Worm (Caenorhabditis elegans) whole organism, L1 larva: ENCODE measurements around the gene ins-4.

Source experiments
- C04F5.9 ChIP-seq: sonication (generic microtip); optimal IDR thresholded peaks from 2 replicates; lab custom pipeline; 2016; ENCODE audit warnings: missing genetic modification characterization, missing compliant biosample characterization
- F16B12.6 ChIP-seq: fragments of 150-350 bp; optimal IDR thresholded peaks from 2 replicates; lab custom pipeline; 2014; ENCODE audit warnings: missing biosample characterization, missing genetic modification characterization
- Y116A8C.19 ChIP-seq: sonication (generic microtip); optimal IDR thresholded peaks from 2 replicates; lab custom pipeline; 2016; ENCODE audit warnings: missing compliant biosample characterization, missing genetic modification characterization, borderline replicate concordance
- aly-2 ChIP-seq: fragments of 150-350 bp; optimal IDR thresholded peaks from 2 replicates; lab custom pipeline; 2014; ENCODE audit warnings: missing biosample characterization, missing genetic modification characterization
- ama-1 ChIP-seq: fragments of 150-350 bp; optimal IDR thresholded peaks from 2 replicates; lab custom pipeline; 2014
- blmp-1 ChIP-seq: fragments of 150-350 bp; optimal IDR thresholded peaks from 2 replicates; lab custom pipeline; 2014; ENCODE audit warnings: missing biosample characterization, missing genetic modification characterization
- ceh-8 ChIP-seq: fragments of 200-800 bp; sonication (Bioruptor generic); optimal IDR thresholded peaks from 2 replicates; lab custom pipeline; 2018; ENCODE audit warnings: mild to moderate bottlenecking, missing genetic modification characterization, moderate library complexity, missing compliant biosample characterization
- ceh-82 ChIP-seq, 3 experiments: fragments of 150-350 bp in 1 of 3; sonication (generic microtip) in 2 of 3; optimal IDR thresholded peaks; 2 replicates each; lab custom pipeline; 2014 to 2017; ENCODE audit warnings: missing biosample characterization in 3 of 3, missing genetic modification characterization in 3 of 3
- ceh-88 ChIP-seq: fragments of 200-800 bp; sonication (Bioruptor generic); IDR thresholded peaks from 2 replicates; pipeline ENCODE4 v1.3.6; 2022; ENCODE audit warnings: missing genetic modification characterization, missing compliant biosample characterization
- dsc-1 ChIP-seq: sonication (generic microtip); optimal IDR thresholded peaks from 2 replicates; lab custom pipeline; 2016; ENCODE audit warnings: mild to moderate bottlenecking, missing genetic modification characterization, missing compliant biosample characterization
- efl-3 ChIP-seq: fragments of 200-800 bp; sonication (Bioruptor generic); optimal IDR thresholded peaks from 2 replicates; lab custom pipeline; 2018; ENCODE audit warnings: mild to moderate bottlenecking, missing genetic modification characterization, missing compliant biosample characterization
- egl-13 ChIP-seq: sonication (generic microtip); optimal IDR thresholded peaks from 2 replicates; lab custom pipeline; 2016; ENCODE audit warnings: missing genotype, missing genetic modification reagents, missing genetic modification characterization, missing compliant biosample characterization
- fkh-10 ChIP-seq: sonication (generic microtip); optimal IDR thresholded peaks from 2 replicates; lab custom pipeline; 2017; ENCODE audit warnings: missing biosample characterization, missing genetic modification reagents, missing genetic modification characterization
- fkh-4 ChIP-seq: sonication (generic microtip); optimal IDR thresholded peaks from 2 replicates; lab custom pipeline; 2016; ENCODE audit warnings: missing compliant biosample characterization, missing genetic modification characterization, borderline replicate concordance
- fkh-8 ChIP-seq: sonication (generic microtip); optimal IDR thresholded peaks from 2 replicates; lab custom pipeline; 2016; ENCODE audit warnings: mild to moderate bottlenecking, missing genetic modification characterization, missing compliant biosample characterization
- fos-1 ChIP-seq: fragments of 150-350 bp; optimal IDR thresholded peaks from 2 replicates; lab custom pipeline; 2014; ENCODE audit warnings: missing biosample characterization, missing genetic modification characterization
- grh-1 ChIP-seq: fragments of 200-800 bp; sonication (Bioruptor generic); IDR thresholded peaks from 2 replicates; pipeline ENCODE4 v1.3.6; 2022; ENCODE audit warnings: missing genetic modification reagents, missing genetic modification characterization, missing compliant biosample characterization
- hlh-17 ChIP-seq: fragments of 200-800 bp; sonication (Bioruptor generic); optimal IDR thresholded peaks from 2 replicates; lab custom pipeline; 2018; ENCODE audit warnings: missing genetic modification characterization, mild to moderate bottlenecking, missing compliant biosample characterization, moderate library complexity, borderline replicate concordance
- hlh-4 ChIP-seq: sonication (generic microtip); optimal IDR thresholded peaks from 2 replicates; lab custom pipeline; 2016; ENCODE audit warnings: mild to moderate bottlenecking, missing genetic modification characterization, missing compliant biosample characterization
- hpl-2 ChIP-seq: fragments of 150-350 bp; optimal IDR thresholded peaks from 2 replicates; lab custom pipeline; 2014; ENCODE audit warnings: missing biosample characterization, missing genetic modification reagents, missing genetic modification characterization
- isw-1 ChIP-seq: fragments of 200-800 bp; sonication (Bioruptor generic); IDR thresholded peaks from 2 replicates; pipeline ENCODE4 v1.3.6; 2022; ENCODE audit warnings: missing genetic modification characterization, missing compliant biosample characterization
- lin-14 ChIP-seq: fragments of 200-800 bp; sonication (Bioruptor generic); optimal IDR thresholded peaks from 2 replicates; lab custom pipeline; 2018; ENCODE audit warnings: mild to moderate bottlenecking, missing genetic modification characterization, moderate library complexity, missing compliant biosample characterization
- lin-39 ChIP-seq: fragments of 150-350 bp; optimal IDR thresholded peaks from 2 replicates; lab custom pipeline; 2014; ENCODE audit warnings: missing biosample characterization, missing genetic modification reagents, missing genetic modification characterization
- lsy-2 ChIP-seq, 2 experiments: fragments of 150-350 bp; optimal IDR thresholded peaks; 2 replicates each; lab custom pipeline; 2014; ENCODE audit warnings: missing biosample characterization in 2 of 2, missing genetic modification characterization in 2 of 2
- nhr-237 ChIP-seq: fragments of 150-350 bp; optimal IDR thresholded peaks from 2 replicates; lab custom pipeline; 2014; ENCODE audit warnings: missing biosample characterization, missing genetic modification characterization
- nhr-71 ChIP-seq: sonication (generic microtip); optimal IDR thresholded peaks from 2 replicates; lab custom pipeline; 2016; ENCODE audit warnings: mild to moderate bottlenecking, missing genetic modification characterization, moderate library complexity, missing compliant biosample characterization
- nhr-90 ChIP-seq: sonication (generic microtip); optimal IDR thresholded peaks from 2 replicates; lab custom pipeline; 2016; ENCODE audit warnings: mild to moderate bottlenecking, missing genetic modification characterization, missing compliant biosample characterization; ENCODE audit not compliant: poor library complexity
- rnt-1 ChIP-seq: sonication (generic microtip); optimal IDR thresholded peaks from 2 replicates; lab custom pipeline; 2016; ENCODE audit warnings: mild to moderate bottlenecking, missing genetic modification characterization, moderate library complexity, missing compliant biosample characterization
- skn-1 ChIP-seq: fragments of 150-350 bp; optimal IDR thresholded peaks from 2 replicates; lab custom pipeline; 2014; ENCODE audit warnings: missing biosample characterization, missing genetic modification characterization
- sup-37 ChIP-seq: fragments of 200-800 bp; sonication (Bioruptor generic); optimal IDR thresholded peaks from 2 replicates; lab custom pipeline; 2018; ENCODE audit warnings: mild to moderate bottlenecking, missing genetic modification characterization, missing compliant biosample characterization
- swsn-7 ChIP-seq: sonication (generic microtip); optimal IDR thresholded peaks from 2 replicates; lab custom pipeline; 2016; ENCODE audit warnings: missing genetic modification characterization, missing compliant biosample characterization
- tlp-1 ChIP-seq: fragments of 150-350 bp; optimal IDR thresholded peaks from 2 replicates; lab custom pipeline; 2014; ENCODE audit warnings: missing biosample characterization, missing genetic modification characterization
- unc-130 ChIP-seq: fragments of 150-350 bp; optimal IDR thresholded peaks from 2 replicates; lab custom pipeline; 2017; ENCODE audit warnings: missing biosample characterization, missing genetic modification characterization, inconsistent platforms
- unc-62 ChIP-seq: fragments of 150-350 bp; optimal IDR thresholded peaks from 2 replicates; lab custom pipeline; 2014; ENCODE audit warnings: missing biosample characterization, missing genetic modification reagents, missing genetic modification characterization
- unc-86 ChIP-seq: sonication (generic microtip); optimal IDR thresholded peaks from 2 replicates; lab custom pipeline; 2016; ENCODE audit warnings: missing genetic modification characterization, missing compliant biosample characterization
- vab-15 ChIP-seq: sonication (generic microtip); optimal IDR thresholded peaks from 2 replicates; lab custom pipeline; 2017; ENCODE audit warnings: missing genotype, mild to moderate bottlenecking, missing genetic modification characterization, missing compliant biosample characterization
- zip-4 ChIP-seq: fragments of 200-800 bp; sonication (Bioruptor generic); optimal IDR thresholded peaks from 2 replicates; lab custom pipeline; 2018; ENCODE audit warnings: mild to moderate bottlenecking, missing genetic modification characterization, moderate library complexity, missing compliant biosample characterization
- ztf-11 ChIP-seq, 2 experiments: sonication (generic microtip); optimal IDR thresholded peaks; 2 replicates each; lab custom pipeline; 2016 to 2017; ENCODE audit warnings: missing genetic modification characterization in 2 of 2, missing biosample characterization in 1 of 2, missing compliant biosample characterization in 1 of 2

ins-4 gene

ce11 chrII:5996066-5996465 lies at the start of gene ins-4:
TSS of gene ins-4 (plus strand) at chrII:5996366.
- no peak for TF ChIP-seq fkh-8
- no peak for TF ChIP-seq unc-62 (GFP tag; lab: Kevin White, UChicago)
- no peak for TF ChIP-seq F16B12.6
- TF ChIP-seq C04F5.9 = no peak
- no peak for TF ChIP-seq isw-1 (GFP tag; lab: Robert Waterston, UW)

- TF ChIP-seq fkh-8 (no peak), ceh-88 (GFP tag; lab: Robert Waterston, UW) (no peak), fkh-10 (GFP tag; lab: Kevin White, UChicago) (peak; percentile 70), ztf-11 (tag; optimal IDR thresholded peaks at IDR 0.05; lab: Kevin White, UChicago) (no peak), ceh-8 (GFP tag; lab: Kevin White, UChicago) (no peak), nhr-237 (tag; lab: Kevin White, UChicago) (no peak), skn-1 (tag; lab: Kevin White, UChicago) (no peak)
Observed at ce11 chrII:5946438-5946837, 49.7 kb upstream of the ins-4 start.

- TF ChIP-seq ceh-82 (tag; optimal IDR thresholded peaks at IDR 0.05; lab: Kevin White, UChicago) (peak in 1 of 3 experiments; percentile 20), zip-4 (no peak), swsn-7 (tag; lab: Kevin White, UChicago) (no peak), blmp-1 (no peak), grh-1 (GFP tag; lab: Robert Waterston, UW) (no peak), vab-15 (tag; lab: Kevin White, UChicago) (no peak), lin-14 (GFP tag; lab: Kevin White, UChicago) (peak; percentile 84), lin-39 (tag; lab: Kevin White, UChicago) (no peak), fos-1 (tag; lab: Kevin White, UChicago) (no peak), sup-37 (GFP tag; lab: Kevin White, UChicago) (no peak), fkh-8 (peak; percentile 38), hpl-2 (GFP tag; lab: Kevin White, UChicago) (no peak), nhr-71 (tag; lab: Kevin White, UChicago) (peak; percentile 8), ama-1 (lab: Kevin White, UChicago) (no peak), F16B12.6 (no peak), lsy-2 (tag; optimal IDR thresholded peaks at IDR 0.05; lab: Kevin White, UChicago) (peak in 1 of 2 experiments; percentile 3), hlh-17 (no peak), unc-130 (tag; lab: Kevin White, UChicago) (no peak), rnt-1 (tag; lab: Kevin White, UChicago) (no peak), dsc-1 (tag; lab: Kevin White, UChicago) (peak; percentile 27), egl-13 (tag; lab: Kevin White, UChicago) (no peak), aly-2 (tag; lab: Kevin White, UChicago) (no peak), isw-1 (GFP tag; lab: Robert Waterston, UW) (no peak), efl-3 (GFP tag; lab: Kevin White, UChicago) (no peak), fkh-10 (GFP tag; lab: Kevin White, UChicago) (peak; percentile 21), nhr-90 (tag; lab: Kevin White, UChicago) (no peak), tlp-1 (tag; lab: Kevin White, UChicago) (no peak), hlh-4 (tag; lab: Kevin White, UChicago) (no peak), Y116A8C.19 (tag; lab: Kevin White, UChicago) (no peak), fkh-4 (tag; lab: Kevin White, UChicago) (no peak), unc-86 (tag; lab: Kevin White, UChicago) (no peak)
Observed at ce11 chrII:5948681-5949080, 47.5 kb upstream of the ins-4 start.
